ENCODE assay signal across 4 fruit fly cellular contexts in genomic region chr3R:6870836-6871235, dm6.
TF ChIP-seq lines count a peak whose summit lies in the region.

No protein-coding gene starts in this region.

- TF ChIP-seq CTCF in S2 (optimal IDR thresholded peaks at IDR 0.05; lab: Kevin White, UChicago): peak; percentile 89 to 90
- peak; percentile 83 for TF ChIP-seq CTCF in whole organism, embryonic (GFP tag; optimal IDR thresholded peaks at IDR 0.05; lab: Kevin White, UChicago)

TF ChIP-seq in whole organism, embryonic, 481 proteins besides CTCF, POLR2A, EP300 and RAD21 (continues in another document):
- no peak for TF ChIP-seq HHEX (GFP tag; optimal IDR thresholded peaks at IDR 0.05; lab: Kevin White, UChicago)
- TF ChIP-seq CG10543 (GFP tag; optimal IDR thresholded peaks at IDR 0.05; lab: Kevin White, UChicago): no peak
- no peak for TF ChIP-seq D (optimal IDR thresholded peaks at IDR 0.05; lab: Kevin White, UChicago)
- TF ChIP-seq D (GFP tag; optimal IDR thresholded peaks at IDR 0.05; lab: Kevin White, UChicago): no peak
- TF ChIP-seq CG1603 (tag; optimal IDR thresholded peaks at IDR 0.05; lab: Kevin White, UChicago): peak; percentile 26
- peak in 1 of 2 experiments; percentile 77 for TF ChIP-seq Dfd (GFP tag; optimal IDR thresholded peaks at IDR 0.05; lab: Kevin White, UChicago)
- TF ChIP-seq ranshi (GFP tag; IDR thresholded peaks at IDR 0.05; lab: Robert Waterston, UW): no peak
- no peak for TF ChIP-seq abd-A (tag; optimal IDR thresholded peaks at IDR 0.05; lab: Kevin White, UChicago)
- peak; percentile 98 for TF ChIP-seq CG31365 (tag; optimal IDR thresholded peaks at IDR 0.05; lab: Kevin White, UChicago)
- TF ChIP-seq amos (GFP tag; IDR thresholded peaks at IDR 0.05; lab: Robert Waterston, UW; ENCODE audit: partially characterized antibody): peak; percentile 42; the same call in 1 of the 2 replicates
- no peak for TF ChIP-seq nerfin-1 (tag; optimal IDR thresholded peaks at IDR 0.05; lab: Kevin White, UChicago)
- TF ChIP-seq Ets65A (GFP tag; lab: Kevin White, UChicago): peak; percentile 79
- TF ChIP-seq Fer3 (tag; optimal IDR thresholded peaks at IDR 0.05; lab: Kevin White, UChicago): no peak
- no peak for TF ChIP-seq MTF-1 (GFP tag; optimal IDR thresholded peaks at IDR 0.05; lab: Kevin White, UChicago; ENCODE audit: borderline replicate concordance)
- TF ChIP-seq CoRest (tag; optimal IDR thresholded peaks at IDR 0.05; lab: Kevin White, UChicago): peak; percentile 33
- peak; percentile 90 for TF ChIP-seq zen (tag; optimal IDR thresholded peaks at IDR 0.05; lab: Kevin White, UChicago)
- TF ChIP-seq CG10979 (tag; optimal IDR thresholded peaks at IDR 0.05; lab: Kevin White, UChicago): no peak
- TF ChIP-seq HmgD (GFP tag; optimal IDR thresholded peaks at IDR 0.05; lab: Kevin White, UChicago): peak; percentile 35
- peak; percentile 12 for TF ChIP-seq Myb (GFP tag; optimal IDR thresholded peaks at IDR 0.05; lab: Kevin White, UChicago)
- no peak for TF ChIP-seq CG10462 (GFP tag; optimal IDR thresholded peaks at IDR 0.05; lab: Kevin White, UChicago)
- TF ChIP-seq CG15601 (tag; optimal IDR thresholded peaks at IDR 0.05; lab: Kevin White, UChicago): no peak
- TF ChIP-seq CG2202 (tag; optimal IDR thresholded peaks at IDR 0.05; lab: Kevin White, UChicago): no peak
- no peak for TF ChIP-seq Dp (GFP tag; optimal IDR thresholded peaks at IDR 0.05; lab: Kevin White, UChicago)
- TF ChIP-seq sens (GFP tag; lab: Kevin White, UChicago): peak; percentile 78
- no peak for TF ChIP-seq grn (GFP tag; optimal IDR thresholded peaks at IDR 0.05; lab: Kevin White, UChicago)
- TF ChIP-seq CG34224 (GFP tag; IDR thresholded peaks at IDR 0.05; lab: Robert Waterston, UW; ENCODE audit: partially characterized antibody): no peak
- peak in 1 of 2 experiments; percentile 15 for TF ChIP-seq tll (GFP tag; optimal IDR thresholded peaks at IDR 0.05; lab: Kevin White, UChicago)
- no peak for TF ChIP-seq CG4820 (GFP tag; optimal IDR thresholded peaks at IDR 0.05; lab: Kevin White, UChicago)
- peak; percentile 98 for TF ChIP-seq CG2199 (GFP tag; IDR thresholded peaks at IDR 0.05; lab: Robert Waterston, UW)
- no peak for TF ChIP-seq gfzf (GFP tag; optimal IDR thresholded peaks at IDR 0.05; lab: Kevin White, UChicago)
- peak; percentile 44 for TF ChIP-seq CG15696 (tag; optimal IDR thresholded peaks at IDR 0.05; lab: Kevin White, UChicago)

TF ChIP-seq in whole organism, pupa, 21 proteins besides CTCF, POLR2A, EP300 and RAD21:
- TF ChIP-seq CG34367 (tag; optimal IDR thresholded peaks at IDR 0.05; lab: Kevin White, UChicago): no peak
- peak; percentile 74 for TF ChIP-seq D1 (tag; optimal IDR thresholded peaks at IDR 0.05; lab: Kevin White, UChicago)

TF ChIP-seq in whole organism, wandering third instar larva, 38 proteins besides CTCF, POLR2A, EP300 and RAD21:
- TF ChIP-seq Myc (optimal IDR thresholded peaks at IDR 0.05; lab: Kevin White, UChicago) (peak; percentile 38), woc (GFP tag; optimal IDR thresholded peaks at IDR 0.05; lab: Kevin White, UChicago) (no peak)
